Fruit fly (Drosophila melanogaster): ENCODE results near the gene yata.
A peak's percentile ranks its signal among the peaks of the same experiment; 100 is the strongest.

Gene yata

dm6 chr3R:29763154-29763553 lies 14.1 kb downstream of the yata start (continued):
- no peak for TF ChIP-seq Hey (tag; optimal IDR thresholded peaks at IDR 0.05)
- TF ChIP-seq CG10321 (GFP tag; IDR thresholded peaks at IDR 0.05): no peak
- TF ChIP-seq slp2 (GFP tag; optimal IDR thresholded peaks at IDR 0.05): peak; percentile 4
- TF ChIP-seq CG12236 (GFP tag; optimal IDR thresholded peaks at IDR 0.05): no peak
- TF ChIP-seq ara (GFP tag; IDR thresholded peaks at IDR 0.05): no peak
- no peak for TF ChIP-seq cwo (GFP tag; optimal IDR thresholded peaks at IDR 0.05)
- TF ChIP-seq CG10209 (GFP tag; optimal IDR thresholded peaks at IDR 0.05): peak; percentile 25
- TF ChIP-seq Bgb (GFP tag; IDR thresholded peaks at IDR 0.05; ENCODE audit: partially characterized antibody): no peak
- peak; percentile 88 for TF ChIP-seq sens (GFP tag)
- peak; percentile 31; the same call in 1 of the 2 replicates for TF ChIP-seq sisA (GFP tag; IDR thresholded peaks at IDR 0.05)
- TF ChIP-seq chif (GFP tag; optimal IDR thresholded peaks at IDR 0.05): peak; percentile 26 to 47
- TF ChIP-seq Dll (GFP tag; IDR thresholded peaks at IDR 0.05; ENCODE audit: partially characterized antibody): no peak
- TF ChIP-seq klu (GFP tag; IDR thresholded peaks at IDR 0.05): no peak

- TF ChIP-seq Max (GFP tag; optimal IDR thresholded peaks at IDR 0.05): no peak
- no peak for TF ChIP-seq inv (GFP tag; IDR thresholded peaks at IDR 0.05; ENCODE audit: partially characterized antibody)
- TF ChIP-seq HLH3B (GFP tag; IDR thresholded peaks at IDR 0.05): 0 out of 2 replicates have a peak, but pooled peaks have one; percentile 28
- 0 out of 3 replicates have a peak, but pooled peaks have one; percentile 11 for TF ChIP-seq row (GFP tag; IDR thresholded peaks at IDR 0.05)
- peak; percentile 6; the same call in 1 of the 2 replicates for TF ChIP-seq Drgx (GFP tag; IDR thresholded peaks at IDR 0.05)
- TF ChIP-seq gem (tag; optimal IDR thresholded peaks at IDR 0.05): peak; percentile 24
- TF ChIP-seq CG32532 (GFP tag; IDR thresholded peaks at IDR 0.05): peak; percentile 39; the same call in 1 of the 2 replicates
- peak; percentile 55; the same call in 1 of the 2 replicates for TF ChIP-seq slbo (GFP tag; IDR thresholded peaks at IDR 0.05)
- TF ChIP-seq Sox102F (GFP tag; optimal IDR thresholded peaks at IDR 0.05): no peak
- TF ChIP-seq CG6683 (GFP tag; optimal IDR thresholded peaks at IDR 0.05): no peak
- no peak for TF ChIP-seq Sry-β (GFP tag; optimal IDR thresholded peaks at IDR 0.05)
- 0 out of 2 replicates have a peak, but pooled peaks have one; percentile 21 for TF ChIP-seq crol (GFP tag; IDR thresholded peaks at IDR 0.05)
- TF ChIP-seq Rx (GFP tag; IDR thresholded peaks at IDR 0.05): 0 out of 2 replicates have a peak, but pooled peaks have one; percentile 3
- TF ChIP-seq CG2120 (GFP tag; optimal IDR thresholded peaks at IDR 0.05): peak; percentile 18
- TF ChIP-seq gsb-n (tag; optimal IDR thresholded peaks at IDR 0.05): no peak
- TF ChIP-seq Spps (tag; optimal IDR thresholded peaks at IDR 0.05): no peak
Measured at dm6 chr3R:29763804-29764203, 14.8 kb downstream of the yata start.

- no peak for TF ChIP-seq CG7745 (tag; optimal IDR thresholded peaks at IDR 0.05)
- peak; percentile 23 for TF ChIP-seq cg (GFP tag; optimal IDR thresholded peaks at IDR 0.05)
- TF ChIP-seq D (optimal IDR thresholded peaks at IDR 0.05): peak; percentile 59
- no peak for TF ChIP-seq D (GFP tag; optimal IDR thresholded peaks at IDR 0.05)
- TF ChIP-seq Sry-β (GFP tag; optimal IDR thresholded peaks at IDR 0.05): peak; percentile 62
- no peak for TF ChIP-seq CG6765 (GFP tag; optimal IDR thresholded peaks at IDR 0.05)
- TF ChIP-seq Bdp1 (GFP tag; optimal IDR thresholded peaks at IDR 0.05): no peak
- no peak for TF ChIP-seq jing (GFP tag; optimal IDR thresholded peaks at IDR 0.05)
- peak; percentile 89 for TF ChIP-seq zen (tag; optimal IDR thresholded peaks at IDR 0.05)
- no peak for TF ChIP-seq mld (GFP tag; IDR thresholded peaks at IDR 0.05; ENCODE audit: partially characterized antibody)
- TF ChIP-seq tll (GFP tag; optimal IDR thresholded peaks at IDR 0.05): peak in 1 of 2 experiments; percentile 68
- no peak for TF ChIP-seq Nf-YA (GFP tag; IDR thresholded peaks at IDR 0.05)
- no peak for TF ChIP-seq D19B (GFP tag; optimal IDR thresholded peaks at IDR 0.05)
- peak; percentile 79 for TF ChIP-seq CG4360 (GFP tag; IDR thresholded peaks at IDR 0.05)
- peak; percentile 80 for TF ChIP-seq CG15479 (GFP tag; optimal IDR thresholded peaks at IDR 0.05)
- TF ChIP-seq kay (GFP tag; optimal IDR thresholded peaks at IDR 0.05): no peak
- peak; percentile 52 for TF ChIP-seq cad (GFP tag; optimal IDR thresholded peaks at IDR 0.05)
- 0 out of 4 replicates have a peak, but pooled peaks have one; percentile 74 for TF ChIP-seq chinmo (GFP tag; IDR thresholded peaks at IDR 0.05; ENCODE audit: partially characterized antibody)
- peak; percentile 34; the same call in 1 of the 3 replicates for TF ChIP-seq row (GFP tag; IDR thresholded peaks at IDR 0.05)
- TF ChIP-seq Trl (optimal IDR thresholded peaks at IDR 0.05): peak; percentile 66 to 84
- no peak for TF ChIP-seq Trl (GFP tag; optimal IDR thresholded peaks at IDR 0.05)
Measured at dm6 chr3R:29764249-29765042, 15.4 kb downstream of the yata start.

Measured in whole organism, embryonic.